Worm (Caenorhabditis elegans) whole organism, L2 larva: ENCODE data around the gene gob-1.

ENCODE experiments used
- C34F6.9 ChIP-seq: fragments of 150-350 bp; optimal IDR thresholded peaks from 2 replicates; lab custom pipeline; 2014; ENCODE audit warnings: missing biosample characterization, missing genetic modification characterization
- F13H6.1 ChIP-seq: sonication (generic microtip); optimal IDR thresholded peaks from 2 replicates; lab custom pipeline; 2016; ENCODE audit warnings: missing genetic modification characterization, missing compliant biosample characterization
- R02D3.7 ChIP-seq: fragments of 150-350 bp; optimal IDR thresholded peaks from 2 replicates; lab custom pipeline; 2014; ENCODE audit warnings: missing biosample characterization, missing genetic modification characterization
- Y55F3AM.14 ChIP-seq: fragments of 200-800 bp; sonication (Bioruptor generic); optimal IDR thresholded peaks from 2 replicates; lab custom pipeline; 2018; ENCODE audit warnings: mild to moderate bottlenecking, missing genetic modification characterization, missing compliant biosample characterization
- ZK546.5 ChIP-seq: sonication (generic microtip); optimal IDR thresholded peaks from 2 replicates; lab custom pipeline; 2017; ENCODE audit warnings: missing biosample characterization, missing genetic modification characterization
- alr-1 ChIP-seq: fragments of 150-350 bp; optimal IDR thresholded peaks from 2 replicates; lab custom pipeline; 2014; ENCODE audit warnings: missing biosample characterization, missing genetic modification characterization
- ama-1 ChIP-seq: fragments of 150-350 bp; optimal IDR thresholded peaks from 2 replicates; lab custom pipeline; 2018; ENCODE audit warnings: inconsistent platforms
- ceh-16 ChIP-seq: fragments of 150-350 bp; optimal IDR thresholded peaks from 2 replicates; lab custom pipeline; 2014; ENCODE audit warnings: missing biosample characterization, missing genetic modification characterization
- crh-2 ChIP-seq: sonication (generic microtip); optimal IDR thresholded peaks from 2 replicates; lab custom pipeline; 2017; ENCODE audit warnings: missing biosample characterization, missing genetic modification characterization
- egl-27 ChIP-seq: sonication (generic microtip); optimal IDR thresholded peaks from 3 replicates; lab custom pipeline; 2017; ENCODE audit warnings: missing biosample characterization, missing genetic modification reagents, missing genetic modification characterization
- elt-1 ChIP-seq: fragments of 150-350 bp; optimal IDR thresholded peaks from 2 replicates; lab custom pipeline; 2014; ENCODE audit warnings: missing biosample characterization, missing genetic modification characterization
- elt-3 ChIP-seq: sonication (generic microtip); optimal IDR thresholded peaks from 2 replicates; lab custom pipeline; 2017; ENCODE audit warnings: missing biosample characterization, missing genetic modification characterization
- fos-1 ChIP-seq: fragments of 150-350 bp; optimal IDR thresholded peaks from 2 replicates; lab custom pipeline; 2014; ENCODE audit warnings: missing biosample characterization, missing genetic modification characterization
- mab-5 ChIP-seq: fragments of 150-350 bp; optimal IDR thresholded peaks from 2 replicates; lab custom pipeline; 2014; ENCODE audit warnings: missing biosample characterization, missing genetic modification characterization
- mdl-1 ChIP-seq, 2 experiments: fragments of 150-350 bp in 1 of 2; sonication (generic microtip) in 1 of 2; optimal IDR thresholded peaks; 2 replicates each; lab custom pipeline; 2017; ENCODE audit warnings: missing biosample characterization in 2 of 2, missing genetic modification characterization in 2 of 2
- nhr-11 ChIP-seq: fragments of 150-350 bp; optimal IDR thresholded peaks from 2 replicates; lab custom pipeline; 2014; ENCODE audit warnings: missing biosample characterization, missing genetic modification characterization
- nhr-12 ChIP-seq: fragments of 150-350 bp; optimal IDR thresholded peaks from 2 replicates; lab custom pipeline; 2014; ENCODE audit warnings: missing biosample characterization, missing genetic modification characterization
- nhr-129 ChIP-seq: fragments of 150-350 bp; optimal IDR thresholded peaks from 2 replicates; lab custom pipeline; 2014; ENCODE audit warnings: missing biosample characterization, missing genetic modification characterization
- nhr-21 ChIP-seq: fragments of 150-350 bp; optimal IDR thresholded peaks from 2 replicates; lab custom pipeline; 2014; ENCODE audit warnings: missing biosample characterization, missing genetic modification characterization
- nhr-23 ChIP-seq: fragments of 150-350 bp; optimal IDR thresholded peaks from 2 replicates; lab custom pipeline; 2014; ENCODE audit warnings: missing biosample characterization, missing genetic modification reagents, missing genetic modification characterization
- nhr-237 ChIP-seq: fragments of 150-350 bp; optimal IDR thresholded peaks from 2 replicates; lab custom pipeline; 2014; ENCODE audit warnings: missing biosample characterization, missing genetic modification characterization
- nhr-77 ChIP-seq: fragments of 150-350 bp; optimal IDR thresholded peaks from 2 replicates; lab custom pipeline; 2014; ENCODE audit warnings: missing biosample characterization, missing genetic modification characterization
- peb-1 ChIP-seq: fragments of 150-350 bp; optimal IDR thresholded peaks from 2 replicates; lab custom pipeline; 2014; ENCODE audit warnings: missing biosample characterization, missing genetic modification characterization
- sem-4 ChIP-seq: fragments of 150-350 bp; optimal IDR thresholded peaks from 2 replicates; lab custom pipeline; 2014; ENCODE audit warnings: missing biosample characterization, missing genetic modification reagents, missing genetic modification characterization
- sma-3 ChIP-seq: sonication (generic microtip); optimal IDR thresholded peaks from 2 replicates; lab custom pipeline; 2016; ENCODE audit warnings: missing genetic modification reagents, missing genetic modification characterization, missing compliant biosample characterization
- snpc-4 ChIP-seq: fragments of 150-350 bp; optimal IDR thresholded peaks from 2 replicates; lab custom pipeline; 2014; ENCODE audit warnings: missing biosample characterization, missing genetic modification characterization
- unc-55 ChIP-seq: fragments of 150-350 bp; sonication (generic microtip); optimal IDR thresholded peaks from 3 replicates; lab custom pipeline; 2014; ENCODE audit warnings: missing biosample characterization, missing genetic modification reagents, missing genetic modification characterization
- unc-62 ChIP-seq: fragments of 150-350 bp; optimal IDR thresholded peaks from 2 replicates; lab custom pipeline; 2014; ENCODE audit warnings: missing biosample characterization, missing genetic modification reagents, missing genetic modification characterization
- zag-1 ChIP-seq: fragments of 150-350 bp; optimal IDR thresholded peaks from 2 replicates; lab custom pipeline; 2014; ENCODE audit warnings: missing biosample characterization, missing genetic modification characterization
- ztf-11 ChIP-seq: sonication (generic microtip); optimal IDR thresholded peaks from 2 replicates; lab custom pipeline; 2017; ENCODE audit warnings: missing biosample characterization, missing genetic modification characterization

gob-1 gene

ce11 chrX:15493322-15493721, at the start of gene gob-1:
Gene gob-1 (plus strand): TSS chrX:15493602.
- TF ChIP-seq ama-1 (lab: Kevin White, UChicago) (no peak), snpc-4 (tag; lab: Kevin White, UChicago) (no peak), nhr-12 (no peak), crh-2 (tag; lab: Kevin White, UChicago) (no peak), elt-1 (tag; lab: Kevin White, UChicago) (no peak), R02D3.7 (tag; lab: Kevin White, UChicago) (no peak), sma-3 (GFP tag; lab: Kevin White, UChicago) (no peak), C34F6.9 (tag; lab: Kevin White, UChicago) (no peak), mab-5 (tag; lab: Kevin White, UChicago) (no peak), nhr-23 (tag; lab: Kevin White, UChicago) (no peak), nhr-21 (tag; lab: Kevin White, UChicago) (no peak), nhr-237 (tag; lab: Kevin White, UChicago) (no peak), mdl-1 (tag; optimal IDR thresholded peaks at IDR 0.05; lab: Kevin White, UChicago) (no peak), alr-1 (tag; lab: Kevin White, UChicago) (no peak), fos-1 (tag; lab: Kevin White, UChicago) (no peak), elt-3 (tag; lab: Kevin White, UChicago) (no peak)

- no peak for TF ChIP-seq ztf-11
- no peak for TF ChIP-seq Y55F3AM.14 (GFP tag; lab: Kevin White, UChicago)
- no peak for TF ChIP-seq mdl-1 (tag; optimal IDR thresholded peaks at IDR 0.05; lab: Kevin White, UChicago)
- TF ChIP-seq ZK546.5 (tag; lab: Kevin White, UChicago): no peak
Measured at ce11 chrX:15446292-15446794, 47.1 kb upstream of the gob-1 start, which contains the start of gene R03A10.5. Gene R03A10.5 (plus strand): TSS chrX:15446722.

ce11 chrX:15465050-15465449, 28.4 kb upstream of the gob-1 start:
- no peak for TF ChIP-seq mab-5 (tag; lab: Kevin White, UChicago)
- TF ChIP-seq nhr-77: no peak
- TF ChIP-seq zag-1 (tag; lab: Kevin White, UChicago): no peak

DNA sequence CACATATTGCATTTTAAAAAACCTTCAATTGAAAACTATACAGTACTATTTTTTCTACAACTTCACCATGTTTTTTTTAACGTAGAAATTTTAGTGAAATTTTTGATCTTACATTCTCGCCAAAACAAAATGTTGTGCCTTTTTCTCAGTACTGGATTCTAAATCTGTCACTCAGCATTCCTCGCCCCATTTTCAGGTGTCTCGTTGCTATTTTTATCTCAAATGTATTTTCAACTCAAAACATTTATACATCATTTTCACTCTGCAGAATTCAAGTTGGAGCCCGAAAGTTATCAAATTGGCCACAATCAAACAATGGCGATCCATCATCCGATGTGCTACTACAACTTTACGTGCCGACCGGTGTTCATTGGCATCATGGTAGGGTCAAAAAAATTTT, 27.4 kb upstream of the gob-1 start, which contains the start of gene sprr-1:
Gene sprr-1, plus strand, starts transcription at position 269 of the 400 bp plus-strand sequence.
- TF ChIP-seq unc-55 (GFP tag; lab: Kevin White, UChicago): no peak
- no peak for TF ChIP-seq F13H6.1 (tag; lab: Kevin White, UChicago)
- TF ChIP-seq snpc-4 (tag; lab: Kevin White, UChicago): no peak
- no peak for TF ChIP-seq ceh-16 (tag; lab: Kevin White, UChicago)

ce11 chrX:15468657-15469056, 24.7 kb upstream of the gob-1 start:
- TF ChIP-seq alr-1 (tag; lab: Kevin White, UChicago): no peak
- TF ChIP-seq peb-1 (tag; lab: Kevin White, UChicago): no peak
- no peak for TF ChIP-seq unc-62 (GFP tag; lab: Kevin White, UChicago)
- TF ChIP-seq snpc-4 (tag; lab: Kevin White, UChicago): peak; percentile 24

DNA sequence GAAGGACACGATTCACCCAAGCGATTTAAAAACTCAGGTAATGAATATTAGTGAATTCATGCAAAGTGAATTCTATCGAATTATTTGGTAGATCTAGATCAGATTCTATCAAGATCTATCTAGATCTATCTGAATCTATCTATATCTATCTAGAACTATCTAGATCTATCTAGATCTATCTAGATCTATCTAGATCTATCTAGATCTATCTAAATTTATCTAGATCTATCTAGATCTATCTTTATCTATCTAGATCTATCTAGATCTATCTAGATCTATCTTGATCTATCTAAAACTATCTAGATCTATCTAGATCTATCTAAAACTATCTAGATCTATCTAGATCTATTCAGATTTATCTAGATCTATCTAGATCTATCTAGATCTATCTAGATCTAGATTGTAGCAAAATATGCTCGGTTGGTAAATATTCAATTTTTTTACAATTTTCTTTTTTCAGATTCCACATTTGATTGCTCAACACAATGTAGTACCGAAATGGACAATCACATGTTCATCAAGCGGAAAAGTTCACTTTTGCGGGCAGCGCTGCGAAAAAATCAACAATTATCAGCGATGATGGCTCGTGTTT, 23.3 kb upstream of the gob-1 start:
- peak; percentile 76 for TF ChIP-seq egl-27
- TF ChIP-seq sem-4 (tag; lab: Kevin White, UChicago): peak; percentile 86
- peak; percentile 67 for TF ChIP-seq elt-1 (tag; lab: Kevin White, UChicago)
- no peak for TF ChIP-seq Y55F3AM.14 (GFP tag; lab: Kevin White, UChicago)

DNA sequence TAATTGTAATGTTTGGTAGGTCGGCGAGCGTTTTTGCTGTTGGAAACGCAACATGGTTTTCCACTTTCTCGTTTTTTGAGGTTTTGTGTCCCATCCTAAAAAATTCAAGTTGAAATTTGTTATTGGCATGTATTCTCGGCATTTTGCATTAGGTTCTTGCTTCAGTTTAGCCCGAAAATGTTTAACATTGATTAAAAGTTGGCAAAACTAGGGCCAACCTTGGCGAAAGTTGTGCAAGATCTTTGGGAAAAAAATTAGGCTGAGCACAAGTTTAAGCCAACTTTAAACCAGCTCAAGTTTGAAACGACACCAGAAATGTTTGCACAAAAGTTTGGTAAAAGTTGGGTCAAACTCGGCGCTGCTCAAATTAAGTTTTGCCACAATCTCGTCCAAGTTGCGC, 16.1 kb upstream of the gob-1 start, which contains the start of gene exc-1:
Gene exc-1, minus strand, starts transcription at position 101 of the 400 bp plus-strand sequence.
- TF ChIP-seq nhr-129 (no peak), nhr-11 (tag; lab: Kevin White, UChicago) (no peak), nhr-21 (tag; lab: Kevin White, UChicago) (no peak), ama-1 (lab: Kevin White, UChicago) (no peak), egl-27 (no peak), fos-1 (tag; lab: Kevin White, UChicago) (no peak), snpc-4 (tag; lab: Kevin White, UChicago) (no peak)
